Fruit fly (Drosophila melanogaster) whole organism, prepupa: Measurements from ENCODE around the gene Vajk3.
A peak's percentile ranks its signal among the peaks of the same experiment; 100 is the strongest.

ENCODE experiments used
- CG10631 ChIP-seq: fragments of 200-800 bp; sonication (Bioruptor generic); optimal IDR thresholded peaks from 2 replicates; lab custom pipeline; 2016; ENCODE audit warnings: missing biosample characterization, missing genetic modification characterization
- CG10669 ChIP-seq: fragments of 200-800 bp; sonication (Bioruptor generic); optimal IDR thresholded peaks from 3 replicates; lab custom pipeline; 2018; ENCODE audit warnings: missing biosample characterization, mild to moderate bottlenecking, missing genetic modification characterization, moderate library complexity
- CG11294 ChIP-seq: fragments of 200-800 bp; sonication (Bioruptor generic); IDR thresholded peaks from 2 replicates; pipeline ENCODE4 v1.3.6; 2022; ENCODE audit warnings: missing biosample characterization, missing genetic modification characterization
- CG11902 ChIP-seq: fragments of 200-800 bp; sonication (Bioruptor generic); optimal IDR thresholded peaks from 3 replicates; lab custom pipeline; 2016; ENCODE audit warnings: missing biosample characterization, missing genetic modification characterization
- CG15336 ChIP-seq: fragments of 200-800 bp; sonication (Bioruptor generic); IDR thresholded peaks from 2 replicates; pipeline ENCODE4 v1.3.6; 2022; ENCODE audit warnings: missing biosample characterization, missing genetic modification characterization
- CG1621 ChIP-seq: fragments of 200-800 bp; sonication (Bioruptor generic); optimal IDR thresholded peaks from 3 replicates; lab custom pipeline; 2018; ENCODE audit warnings: missing biosample characterization, mild to moderate bottlenecking, missing genetic modification characterization
- CG3032 ChIP-seq: fragments of 200-800 bp; optimal IDR thresholded peaks from 2 replicates; lab custom pipeline; 2019; ENCODE audit warnings: missing biosample characterization, mild to moderate bottlenecking, missing genetic modification characterization, moderate library complexity
- CG32006 ChIP-seq: fragments of 200-800 bp; sonication (Bioruptor generic); optimal IDR thresholded peaks from 3 replicates; lab custom pipeline; 2017; ENCODE audit warnings: missing biosample characterization, mild to moderate bottlenecking, missing genetic modification characterization
- CG34406 ChIP-seq: fragments of 200-800 bp; sonication (Bioruptor generic); optimal IDR thresholded peaks from 3 replicates; lab custom pipeline; 2016; ENCODE audit warnings: missing biosample characterization, missing genetic modification characterization
- CG3919 ChIP-seq: fragments of 200-800 bp; sonication (Bioruptor generic); optimal IDR thresholded peaks from 3 replicates; lab custom pipeline; 2016; ENCODE audit warnings: missing biosample characterization, missing genetic modification characterization
- CG4318 ChIP-seq: fragments of 200-800 bp; sonication (Bioruptor generic); optimal IDR thresholded peaks from 3 replicates; lab custom pipeline; 2017; ENCODE audit warnings: missing biosample characterization, mild to moderate bottlenecking, missing genetic modification characterization
- CG6276 ChIP-seq: fragments of 200-800 bp; sonication (Bioruptor generic); optimal IDR thresholded peaks from 2 replicates; lab custom pipeline; 2017; ENCODE audit warnings: missing biosample characterization, mild to moderate bottlenecking, missing genetic modification characterization
- CG6792 ChIP-seq: fragments of 200-800 bp; sonication (Bioruptor generic); optimal IDR thresholded peaks from 3 replicates; lab custom pipeline; 2016; ENCODE audit warnings: missing biosample characterization, missing genetic modification characterization
- CG6808 ChIP-seq: fragments of 200-800 bp; sonication (Bioruptor generic); optimal IDR thresholded peaks from 3 replicates; lab custom pipeline; 2017; ENCODE audit warnings: missing biosample characterization, missing genetic modification characterization, mild to moderate bottlenecking, moderate library complexity, missing genetic modification reagents
- CG8119 ChIP-seq: fragments of 200-800 bp; sonication (Bioruptor generic); IDR thresholded peaks from 3 replicates; pipeline ENCODE4 v1.3.6; 2022; ENCODE audit warnings: missing biosample characterization, missing genetic modification characterization
- CG8319 ChIP-seq: fragments of 200-800 bp; sonication (Bioruptor generic); optimal IDR thresholded peaks from 3 replicates; lab custom pipeline; 2016; ENCODE audit warnings: missing biosample characterization, missing genetic modification characterization
- CG8632 ChIP-seq: fragments of 200-800 bp; sonication (Bioruptor generic); optimal IDR thresholded peaks from 3 replicates; lab custom pipeline; 2016; ENCODE audit warnings: missing biosample characterization, missing genetic modification characterization
- CG9139 ChIP-seq: fragments of 200-800 bp; sonication (Bioruptor generic); optimal IDR thresholded peaks from 3 replicates; lab custom pipeline; 2017; ENCODE audit warnings: missing biosample characterization, mild to moderate bottlenecking, missing genetic modification characterization
- Eip75B ChIP-seq: fragments of 200-800 bp; sonication (Bioruptor generic); optimal IDR thresholded peaks from 3 replicates; lab custom pipeline; 2016; ENCODE audit warnings: missing biosample characterization, missing genetic modification characterization
- Eip78C ChIP-seq: fragments of 200-800 bp; sonication (Bioruptor generic); peaks from one replicate; lab custom pipeline; 2016; ENCODE audit warnings: missing biosample characterization, missing genetic modification characterization
- Ets21C ChIP-seq: fragments of 200-800 bp; sonication (Bioruptor generic); optimal IDR thresholded peaks from 3 replicates; lab custom pipeline; 2016; ENCODE audit warnings: missing biosample characterization, missing genetic modification characterization
- Gug ChIP-seq: fragments of 200-800 bp; sonication (Bioruptor generic); IDR thresholded peaks from 2 replicates; pipeline ENCODE4 v1.3.6; 2022; ENCODE audit warnings: missing biosample characterization, missing genetic modification characterization
- Hr38 ChIP-seq: sonication (Bioruptor generic); optimal IDR thresholded peaks from 2 replicates; lab custom pipeline; 2016; ENCODE audit warnings: missing biosample characterization, missing genetic modification characterization
- Hr39 ChIP-seq: fragments of 200-800 bp; sonication (Bioruptor generic); optimal IDR thresholded peaks from 2 replicates; lab custom pipeline; 2016; ENCODE audit warnings: missing biosample characterization, missing genetic modification characterization
- Hr4 ChIP-seq: fragments of 200-800 bp; sonication (Bioruptor generic); optimal IDR thresholded peaks from 3 replicates; lab custom pipeline; 2016; ENCODE audit warnings: missing biosample characterization, missing genetic modification characterization
- Met ChIP-seq: fragments of 200-800 bp; sonication (Bioruptor generic); optimal IDR thresholded peaks from 3 replicates; lab custom pipeline; 2016; ENCODE audit warnings: missing biosample characterization, missing genetic modification characterization
- OdsH ChIP-seq: fragments of 200-800 bp; sonication (Bioruptor generic); optimal IDR thresholded peaks from 3 replicates; lab custom pipeline; 2016; ENCODE audit warnings: missing biosample characterization, missing genetic modification characterization
- Sox14 ChIP-seq: fragments of 200-800 bp; sonication (Bioruptor generic); optimal IDR thresholded peaks from 3 replicates; lab custom pipeline; 2016; ENCODE audit warnings: missing biosample characterization, missing genetic modification characterization
- Sox15 ChIP-seq: fragments of 200-800 bp; sonication (Bioruptor generic); optimal IDR thresholded peaks from 3 replicates; lab custom pipeline; 2016; ENCODE audit warnings: missing biosample characterization, missing genetic modification characterization
- achi ChIP-seq: fragments of 200-800 bp; sonication (Bioruptor generic); optimal IDR thresholded peaks from 3 replicates; lab custom pipeline; 2016; ENCODE audit warnings: missing biosample characterization, missing genetic modification characterization
- acj6 ChIP-seq: fragments of 200-800 bp; sonication (Bioruptor generic); optimal IDR thresholded peaks from 3 replicates; lab custom pipeline; 2016; ENCODE audit warnings: missing biosample characterization, missing genetic modification characterization
- eg ChIP-seq: fragments of 200-800 bp; sonication (Bioruptor generic); IDR thresholded peaks from 3 replicates; pipeline ENCODE4 v1.3.6; 2022; ENCODE audit warnings: missing biosample characterization, missing genetic modification characterization
- esn ChIP-seq: fragments of 200-800 bp; sonication (Bioruptor generic); optimal IDR thresholded peaks from 2 replicates; lab custom pipeline; 2016; ENCODE audit warnings: missing biosample characterization, mild to moderate bottlenecking, missing genetic modification characterization, moderate library complexity
- fd59A ChIP-seq: fragments of 200-800 bp; sonication (Bioruptor generic); optimal IDR thresholded peaks from 2 replicates; lab custom pipeline; 2017; ENCODE audit warnings: missing biosample characterization, mild to moderate bottlenecking, missing genetic modification characterization, missing genetic modification reagents
- fd85E ChIP-seq: fragments of 200-800 bp; sonication (Bioruptor generic); optimal IDR thresholded peaks from 3 replicates; lab custom pipeline; 2016; ENCODE audit warnings: missing biosample characterization, missing genetic modification characterization
- net ChIP-seq: fragments of 200-800 bp; sonication (Bioruptor generic); optimal IDR thresholded peaks from 3 replicates; lab custom pipeline; 2016; ENCODE audit warnings: missing biosample characterization, missing genetic modification characterization
- pdm3 ChIP-seq: fragments of 200-800 bp; sonication (Bioruptor generic); optimal IDR thresholded peaks from 3 replicates; lab custom pipeline; 2016; ENCODE audit warnings: missing biosample characterization, missing genetic modification characterization
- salr ChIP-seq, 2 experiments: fragments of 200-800 bp; sonication (Bioruptor generic); optimal IDR thresholded peaks; 3 replicates each; lab custom pipeline; 2016 to 2018; ENCODE audit warnings: missing biosample characterization in 2 of 2, missing genetic modification characterization in 2 of 2, mild to moderate bottlenecking in 1 of 2
- spab ChIP-seq: fragments of 200-800 bp; sonication (Bioruptor generic); optimal IDR thresholded peaks from 2 replicates; lab custom pipeline; 2017; ENCODE audit warnings: missing biosample characterization, mild to moderate bottlenecking, missing genetic modification characterization, missing genetic modification reagents
- svp ChIP-seq: fragments of 200-800 bp; sonication (Bioruptor generic); peaks from one replicate; lab custom pipeline; 2016; ENCODE audit warnings: missing biosample characterization, missing genetic modification characterization
- vri ChIP-seq: fragments of 200-800 bp; sonication (Bioruptor generic); optimal IDR thresholded peaks from 3 replicates; lab custom pipeline; 2016; ENCODE audit warnings: missing biosample characterization, mild to moderate bottlenecking, missing genetic modification characterization

Vajk3 gene

dm6 chr2L:13934542-13935065 is 12.7 kb downstream of the Vajk3 start, which contains the start of gene Vajk2:
Vajk2 (minus strand) TSS chr2L:13934692.
- TF ChIP-seq eg (peak; percentile 42; the same call in 1 of the 3 replicates), fd85E (no peak), CG15336 (GFP tag; lab: Robert Waterston, UW) (0 out of 2 replicates have a peak, but pooled peaks have one; percentile 16), CG10631 (GFP tag; lab: Kevin White, UChicago) (no peak), Eip78C (GFP tag; lab: Kevin White, UChicago) (peak; percentile 42)

- TF ChIP-seq Met (GFP tag; lab: Kevin White, UChicago) (no peak), eg (peak; percentile 78), CG6792 (GFP tag; lab: Kevin White, UChicago) (peak; percentile 35), CG8319 (GFP tag; lab: Kevin White, UChicago) (no peak), CG11294 (GFP tag; lab: Robert Waterston, UW) (peak; percentile 22; the same call in 1 of the 2 replicates), svp (GFP tag; lab: Kevin White, UChicago) (peak; percentile 57), CG8632 (peak; percentile 38), CG3919 (GFP tag; lab: Kevin White, UChicago) (peak; percentile 3), CG15336 (GFP tag; lab: Robert Waterston, UW) (peak; percentile 81), acj6 (GFP tag; lab: Kevin White, UChicago) (peak; percentile 37), CG6276 (peak; percentile 34), Hr4 (GFP tag; lab: Kevin White, UChicago) (peak; percentile 30), net (GFP tag; lab: Kevin White, UChicago) (peak; percentile 18), CG1621 (tag; lab: Kevin White, UChicago) (no peak), CG6808 (GFP tag; lab: Kevin White, UChicago) (no peak), Eip78C (GFP tag; lab: Kevin White, UChicago) (peak; percentile 69), Hr39 (no peak), achi (peak; percentile 18), OdsH (GFP tag; lab: Kevin White, UChicago) (peak; percentile 50), CG10631 (GFP tag; lab: Kevin White, UChicago) (peak; percentile 12), CG8119 (GFP tag; lab: Robert Waterston, UW) (peak; percentile 73), CG4318 (GFP tag; lab: Kevin White, UChicago) (no peak), CG11902 (GFP tag; lab: Kevin White, UChicago) (no peak), salr (GFP tag; optimal IDR thresholded peaks at IDR 0.05; lab: Kevin White, UChicago) (no peak), CG34406 (peak; percentile 5), CG10669 (GFP tag; lab: Kevin White, UChicago) (peak; percentile 6), pdm3 (GFP tag; lab: Kevin White, UChicago) (peak; percentile 10), Ets21C (GFP tag; lab: Kevin White, UChicago) (no peak), Sox15 (no peak)
Measured at dm6 chr2L:13931318-13931717, 16.0 kb downstream of the Vajk3 start, which contains the start of gene CG42711. CG42711 (minus strand) TSS chr2L:13931362.

dm6 chr2L:13928461-13928860 is 18.8 kb downstream of the Vajk3 start:
- TF ChIP-seq CG15336 (GFP tag; lab: Robert Waterston, UW) (peak; percentile 61), CG9139 (no peak), Gug (GFP tag; lab: Robert Waterston, UW) (no peak), CG6276 (peak; percentile 63), vri (GFP tag; lab: Kevin White, UChicago) (no peak), Eip78C (GFP tag; lab: Kevin White, UChicago) (peak; percentile 55), Met (GFP tag; lab: Kevin White, UChicago) (no peak), CG32006 (peak; percentile 12), net (GFP tag; lab: Kevin White, UChicago) (peak; percentile 6), svp (GFP tag; lab: Kevin White, UChicago) (no peak)

dm6 chr2L:13925699-13926098 is 21.6 kb downstream of the Vajk3 start:
- TF ChIP-seq CG34406 = no peak
- TF ChIP-seq spab (GFP tag; lab: Kevin White, UChicago) = no peak
- TF ChIP-seq CG8319 (GFP tag; lab: Kevin White, UChicago) = no peak
- no peak for TF ChIP-seq Sox15
- no peak for TF ChIP-seq CG11294 (GFP tag; lab: Robert Waterston, UW)
- TF ChIP-seq Eip75B (GFP tag; lab: Kevin White, UChicago) = no peak
- peak; percentile 5 for TF ChIP-seq pdm3 (GFP tag; lab: Kevin White, UChicago)
- TF ChIP-seq salr (GFP tag; optimal IDR thresholded peaks at IDR 0.05; lab: Kevin White, UChicago) = peak in 1 of 2 experiments; percentile 43
- no peak for TF ChIP-seq esn (GFP tag; lab: Kevin White, UChicago)
- no peak for TF ChIP-seq CG9139
- peak; percentile 4 for TF ChIP-seq CG10631 (GFP tag; lab: Kevin White, UChicago)
- TF ChIP-seq CG4318 (GFP tag; lab: Kevin White, UChicago) = peak; percentile 53
- no peak for TF ChIP-seq Hr38 (GFP tag; lab: Kevin White, UChicago)
- TF ChIP-seq CG3032 = no peak
- no peak for TF ChIP-seq Gug (GFP tag; lab: Robert Waterston, UW)
- peak; percentile 3 for TF ChIP-seq acj6 (GFP tag; lab: Kevin White, UChicago)
- TF ChIP-seq CG11902 (GFP tag; lab: Kevin White, UChicago) = no peak
- TF ChIP-seq eg = peak; percentile 9; the same call in 1 of the 3 replicates
- no peak for TF ChIP-seq CG6792 (GFP tag; lab: Kevin White, UChicago)
- no peak for TF ChIP-seq Met (GFP tag; lab: Kevin White, UChicago)
- no peak for TF ChIP-seq Sox14 (GFP tag; lab: Kevin White, UChicago)
- TF ChIP-seq Hr39 = no peak
- no peak for TF ChIP-seq CG1621 (tag; lab: Kevin White, UChicago)
- TF ChIP-seq fd59A (GFP tag; lab: Kevin White, UChicago) = no peak
- no peak for TF ChIP-seq CG3919 (GFP tag; lab: Kevin White, UChicago)
- TF ChIP-seq CG8119 (GFP tag; lab: Robert Waterston, UW) = peak; percentile 64; the same call in 2 of the 3 replicates
- no peak for TF ChIP-seq net (GFP tag; lab: Kevin White, UChicago)
- peak; percentile 51; the same call in 1 of the 2 replicates for TF ChIP-seq CG15336 (GFP tag; lab: Robert Waterston, UW)
- TF ChIP-seq CG6808 (GFP tag; lab: Kevin White, UChicago) = no peak
